Fruit fly (Drosophila melanogaster) whole organism, prepupa: ENCODE data around the gene Ttc30.

Experiments used
- Blimp-1 ChIP-seq: fragments of 200-800 bp; sonication (Bioruptor generic); optimal IDR thresholded peaks from 3 replicates; lab custom pipeline; 2017; ENCODE audit warnings: missing biosample characterization, missing genetic modification characterization, mild to moderate bottlenecking, moderate library complexity, missing genetic modification reagents
- CG10631 ChIP-seq: fragments of 200-800 bp; sonication (Bioruptor generic); optimal IDR thresholded peaks from 2 replicates; lab custom pipeline; 2016; ENCODE audit warnings: missing biosample characterization, missing genetic modification characterization
- CG10669 ChIP-seq: fragments of 200-800 bp; sonication (Bioruptor generic); optimal IDR thresholded peaks from 3 replicates; lab custom pipeline; 2018; ENCODE audit warnings: missing biosample characterization, mild to moderate bottlenecking, missing genetic modification characterization, moderate library complexity
- CG11294 ChIP-seq: fragments of 200-800 bp; sonication (Bioruptor generic); IDR thresholded peaks from 2 replicates; pipeline ENCODE4 v1.3.6; 2022; ENCODE audit warnings: missing biosample characterization, missing genetic modification characterization
- CG11762 ChIP-seq: fragments of 200-800 bp; sonication (Bioruptor generic); optimal IDR thresholded peaks from 3 replicates; lab custom pipeline; 2016; ENCODE audit warnings: missing biosample characterization, missing genetic modification characterization; ENCODE audit not compliant: insufficient read depth
- CG11902 ChIP-seq: fragments of 200-800 bp; sonication (Bioruptor generic); optimal IDR thresholded peaks from 3 replicates; lab custom pipeline; 2016; ENCODE audit warnings: missing biosample characterization, missing genetic modification characterization
- CG15336 ChIP-seq: fragments of 200-800 bp; sonication (Bioruptor generic); IDR thresholded peaks from 2 replicates; pipeline ENCODE4 v1.3.6; 2022; ENCODE audit warnings: missing biosample characterization, missing genetic modification characterization
- CG1621 ChIP-seq: fragments of 200-800 bp; sonication (Bioruptor generic); optimal IDR thresholded peaks from 3 replicates; lab custom pipeline; 2018; ENCODE audit warnings: missing biosample characterization, mild to moderate bottlenecking, missing genetic modification characterization
- CG16779 ChIP-seq: fragments of 200-800 bp; sonication (Bioruptor generic); optimal IDR thresholded peaks from 3 replicates; lab custom pipeline; 2017; ENCODE audit warnings: missing biosample characterization, mild to moderate bottlenecking, missing genetic modification characterization
- CG3032 ChIP-seq: fragments of 200-800 bp; optimal IDR thresholded peaks from 2 replicates; lab custom pipeline; 2019; ENCODE audit warnings: missing biosample characterization, mild to moderate bottlenecking, missing genetic modification characterization, moderate library complexity
- CG34406 ChIP-seq: fragments of 200-800 bp; sonication (Bioruptor generic); optimal IDR thresholded peaks from 3 replicates; lab custom pipeline; 2016; ENCODE audit warnings: missing biosample characterization, missing genetic modification characterization
- CG3919 ChIP-seq: fragments of 200-800 bp; sonication (Bioruptor generic); optimal IDR thresholded peaks from 3 replicates; lab custom pipeline; 2016; ENCODE audit warnings: missing biosample characterization, missing genetic modification characterization
- CG6163 ChIP-seq: fragments of 200-800 bp; sonication (Bioruptor generic); IDR thresholded peaks from 3 replicates; pipeline ENCODE4 v1.3.6; 2022; ENCODE audit warnings: missing biosample characterization, missing genetic modification characterization
- CG6854 ChIP-seq: fragments of 200-800 bp; sonication (Bioruptor generic); optimal IDR thresholded peaks from 2 replicates; lab custom pipeline; 2017; ENCODE audit warnings: missing biosample characterization, mild to moderate bottlenecking, missing genetic modification characterization
- CG8119 ChIP-seq: fragments of 200-800 bp; sonication (Bioruptor generic); IDR thresholded peaks from 3 replicates; pipeline ENCODE4 v1.3.6; 2022; ENCODE audit warnings: missing biosample characterization, missing genetic modification characterization
- CG8319 ChIP-seq: fragments of 200-800 bp; sonication (Bioruptor generic); optimal IDR thresholded peaks from 3 replicates; lab custom pipeline; 2016; ENCODE audit warnings: missing biosample characterization, missing genetic modification characterization
- CG8632 ChIP-seq: fragments of 200-800 bp; sonication (Bioruptor generic); optimal IDR thresholded peaks from 3 replicates; lab custom pipeline; 2016; ENCODE audit warnings: missing biosample characterization, missing genetic modification characterization
- CG9139 ChIP-seq: fragments of 200-800 bp; sonication (Bioruptor generic); optimal IDR thresholded peaks from 3 replicates; lab custom pipeline; 2017; ENCODE audit warnings: missing biosample characterization, mild to moderate bottlenecking, missing genetic modification characterization
- Eip78C ChIP-seq: fragments of 200-800 bp; sonication (Bioruptor generic); peaks from one replicate; lab custom pipeline; 2016; ENCODE audit warnings: missing biosample characterization, missing genetic modification characterization
- Ets96B ChIP-seq: fragments of 200-800 bp; optimal IDR thresholded peaks from 2 replicates; lab custom pipeline; 2019; ENCODE audit warnings: missing biosample characterization, mild to moderate bottlenecking, missing genetic modification characterization, moderate library complexity
- Hr39 ChIP-seq: fragments of 200-800 bp; sonication (Bioruptor generic); optimal IDR thresholded peaks from 2 replicates; lab custom pipeline; 2016; ENCODE audit warnings: missing biosample characterization, missing genetic modification characterization
- Hr4 ChIP-seq: fragments of 200-800 bp; sonication (Bioruptor generic); optimal IDR thresholded peaks from 3 replicates; lab custom pipeline; 2016; ENCODE audit warnings: missing biosample characterization, missing genetic modification characterization
- Lpt ChIP-seq: fragments of 200-800 bp; sonication (Bioruptor generic); optimal IDR thresholded peaks from 3 replicates; lab custom pipeline; 2016; ENCODE audit warnings: missing biosample characterization, missing genetic modification characterization
- Met ChIP-seq: fragments of 200-800 bp; sonication (Bioruptor generic); optimal IDR thresholded peaks from 3 replicates; lab custom pipeline; 2016; ENCODE audit warnings: missing biosample characterization, missing genetic modification characterization
- Sox102F ChIP-seq: fragments of 200-800 bp; sonication (Bioruptor generic); optimal IDR thresholded peaks from 2 replicates; lab custom pipeline; 2016; ENCODE audit warnings: missing biosample characterization, mild to moderate bottlenecking, missing genetic modification characterization
- Sox14 ChIP-seq: fragments of 200-800 bp; sonication (Bioruptor generic); optimal IDR thresholded peaks from 3 replicates; lab custom pipeline; 2016; ENCODE audit warnings: missing biosample characterization, missing genetic modification characterization
- Sox15 ChIP-seq: fragments of 200-800 bp; sonication (Bioruptor generic); optimal IDR thresholded peaks from 3 replicates; lab custom pipeline; 2016; ENCODE audit warnings: missing biosample characterization, missing genetic modification characterization
- achi ChIP-seq: fragments of 200-800 bp; sonication (Bioruptor generic); optimal IDR thresholded peaks from 3 replicates; lab custom pipeline; 2016; ENCODE audit warnings: missing biosample characterization, missing genetic modification characterization
- cyc ChIP-seq: fragments of 200-800 bp; sonication (Bioruptor generic); optimal IDR thresholded peaks from 3 replicates; lab custom pipeline; 2016; ENCODE audit warnings: missing biosample characterization, missing genetic modification characterization
- eg ChIP-seq: fragments of 200-800 bp; sonication (Bioruptor generic); IDR thresholded peaks from 3 replicates; pipeline ENCODE4 v1.3.6; 2022; ENCODE audit warnings: missing biosample characterization, missing genetic modification characterization
- fd59A ChIP-seq: fragments of 200-800 bp; sonication (Bioruptor generic); optimal IDR thresholded peaks from 2 replicates; lab custom pipeline; 2017; ENCODE audit warnings: missing biosample characterization, mild to moderate bottlenecking, missing genetic modification characterization, missing genetic modification reagents
- fkh ChIP-seq: fragments of 200-800 bp; sonication (Bioruptor generic); optimal IDR thresholded peaks from 3 replicates; lab custom pipeline; 2017; ENCODE audit warnings: missing biosample characterization, mild to moderate bottlenecking, missing genetic modification characterization, moderate library complexity
- lz ChIP-seq: fragments of 200-800 bp; sonication (Bioruptor generic); optimal IDR thresholded peaks from 3 replicates; lab custom pipeline; 2016; ENCODE audit warnings: missing biosample characterization, missing genetic modification characterization
- pdm3 ChIP-seq: fragments of 200-800 bp; sonication (Bioruptor generic); optimal IDR thresholded peaks from 3 replicates; lab custom pipeline; 2016; ENCODE audit warnings: missing biosample characterization, missing genetic modification characterization
- spab ChIP-seq: fragments of 200-800 bp; sonication (Bioruptor generic); optimal IDR thresholded peaks from 2 replicates; lab custom pipeline; 2017; ENCODE audit warnings: missing biosample characterization, mild to moderate bottlenecking, missing genetic modification characterization, missing genetic modification reagents
- ss ChIP-seq, 2 experiments: fragments of 200-800 bp; sonication (Bioruptor generic); optimal IDR thresholded peaks; 2 replicates in 1 of 2; 3 replicates in 1 of 2; lab custom pipeline; 2017 to 2018; ENCODE audit warnings: mild to moderate bottlenecking in 2 of 2, missing biosample characterization in 2 of 2, missing genetic modification characterization in 2 of 2, moderate library complexity in 1 of 2
- svp ChIP-seq: fragments of 200-800 bp; sonication (Bioruptor generic); peaks from one replicate; lab custom pipeline; 2016; ENCODE audit warnings: missing biosample characterization, missing genetic modification characterization
- topi ChIP-seq: fragments of 200-800 bp; sonication (Bioruptor generic); optimal IDR thresholded peaks from 3 replicates; lab custom pipeline; 2016; ENCODE audit warnings: missing biosample characterization, missing genetic modification characterization
- vri ChIP-seq: fragments of 200-800 bp; sonication (Bioruptor generic); optimal IDR thresholded peaks from 3 replicates; lab custom pipeline; 2016; ENCODE audit warnings: missing biosample characterization, mild to moderate bottlenecking, missing genetic modification characterization

The Ttc30 gene

DNA sequence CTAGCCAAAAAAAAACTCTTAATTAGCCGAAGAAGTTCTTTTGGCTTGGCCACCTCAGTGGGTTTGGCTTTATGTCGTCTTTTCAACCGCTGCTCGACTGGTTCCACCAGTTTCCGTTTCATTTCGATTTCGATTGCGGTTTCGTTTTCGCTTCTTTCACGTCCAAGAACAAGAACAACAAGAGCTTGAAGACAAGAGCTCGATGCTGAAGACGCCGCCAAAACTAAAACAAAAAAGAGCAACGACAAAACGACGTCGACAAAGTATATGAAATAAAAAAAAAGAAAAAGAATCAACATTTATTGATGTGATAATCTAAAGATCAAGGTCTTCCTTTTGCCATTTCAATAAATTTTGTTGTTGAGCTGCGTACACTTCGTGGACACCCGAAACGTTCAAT is 15.9 kb downstream of the Ttc30 start (continued):
- TF ChIP-seq Hr39 = no peak
- no peak for TF ChIP-seq CG11294 (GFP tag; lab: Robert Waterston, UW)
- peak; percentile 83 for TF ChIP-seq Blimp-1 (GFP tag; lab: Kevin White, UChicago)
- no peak for TF ChIP-seq Met
- no peak for TF ChIP-seq CG6163 (GFP tag; lab: Robert Waterston, UW)
- no peak for TF ChIP-seq Sox102F (GFP tag; lab: Kevin White, UChicago)
- no peak for TF ChIP-seq svp (GFP tag; lab: Kevin White, UChicago)
- TF ChIP-seq CG8119 (GFP tag; lab: Robert Waterston, UW) = no peak
- no peak for TF ChIP-seq CG8632 (GFP tag; lab: Kevin White, UChicago)
- TF ChIP-seq CG8319 (GFP tag; lab: Kevin White, UChicago) = no peak
- no peak for TF ChIP-seq CG3919 (GFP tag; lab: Kevin White, UChicago)
- no peak for TF ChIP-seq CG11902 (GFP tag; lab: Kevin White, UChicago)
- peak; percentile 23 for TF ChIP-seq CG1621 (tag; lab: Kevin White, UChicago)
- TF ChIP-seq CG10631 = no peak
- TF ChIP-seq CG6854 (GFP tag; lab: Kevin White, UChicago) = no peak
- no peak for TF ChIP-seq Ets96B
- TF ChIP-seq Sox15 (GFP tag; lab: Kevin White, UChicago) = no peak
- TF ChIP-seq eg (GFP tag; lab: Robert Waterston, UW) = no peak
- TF ChIP-seq CG11762 (GFP tag; lab: Kevin White, UChicago) = no peak
- peak; percentile 60 for TF ChIP-seq CG9139 (GFP tag; lab: Kevin White, UChicago)
- TF ChIP-seq achi (GFP tag; lab: Kevin White, UChicago) = no peak
- no peak for TF ChIP-seq topi (GFP tag; lab: Kevin White, UChicago)
- no peak for TF ChIP-seq Lpt (GFP tag; lab: Kevin White, UChicago)
- TF ChIP-seq CG34406 (GFP tag; lab: Kevin White, UChicago) = no peak
- no peak for TF ChIP-seq pdm3 (GFP tag; lab: Kevin White, UChicago)
- TF ChIP-seq CG16779 (tag; lab: Kevin White, UChicago) = no peak
- TF ChIP-seq spab = peak; percentile 36
- TF ChIP-seq vri (GFP tag; lab: Kevin White, UChicago) = no peak
- no peak for TF ChIP-seq Hr4 (GFP tag; lab: Kevin White, UChicago)
- peak; percentile 23 for TF ChIP-seq fd59A (GFP tag; lab: Kevin White, UChicago)
- TF ChIP-seq fkh (GFP tag; lab: Kevin White, UChicago) = no peak
- TF ChIP-seq Eip78C (GFP tag; lab: Kevin White, UChicago) = peak; percentile 37
- no peak for TF ChIP-seq lz
- no peak for TF ChIP-seq Sox14 (GFP tag; lab: Kevin White, UChicago)
- TF ChIP-seq CG15336 (GFP tag; lab: Robert Waterston, UW) = no peak
- TF ChIP-seq CG3032 (tag; lab: Kevin White, UChicago) = no peak
- TF ChIP-seq CG10669 (GFP tag; lab: Kevin White, UChicago) = no peak
- TF ChIP-seq, all 60 proteins: peak for 9

DNA sequence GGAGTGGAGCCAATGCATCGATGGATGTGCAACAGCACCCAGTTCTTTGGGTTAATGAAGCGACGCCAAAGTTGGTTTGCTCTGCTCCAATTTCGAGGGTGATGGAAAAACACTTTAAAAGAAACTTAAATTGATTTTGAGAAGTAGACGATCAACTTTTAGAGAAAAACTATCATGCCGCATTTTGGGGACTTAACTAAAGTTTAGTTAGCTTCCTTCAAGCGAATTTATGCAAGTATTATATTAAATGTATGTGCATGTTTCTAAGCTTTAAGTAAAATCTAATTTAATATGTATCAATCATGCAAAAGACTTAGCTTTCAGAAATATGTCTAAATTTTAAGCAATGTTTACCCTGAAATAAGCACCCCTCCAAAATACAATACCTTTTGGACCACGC is 23.7 kb downstream of the Ttc30 start, which contains the start of gene CG5122:
CG5122 (plus strand) TSS at position 301 of the 400 bp plus-strand sequence.
- no peak for TF ChIP-seq Eip78C (GFP tag; lab: Kevin White, UChicago)
- no peak for TF ChIP-seq cyc

DNA sequence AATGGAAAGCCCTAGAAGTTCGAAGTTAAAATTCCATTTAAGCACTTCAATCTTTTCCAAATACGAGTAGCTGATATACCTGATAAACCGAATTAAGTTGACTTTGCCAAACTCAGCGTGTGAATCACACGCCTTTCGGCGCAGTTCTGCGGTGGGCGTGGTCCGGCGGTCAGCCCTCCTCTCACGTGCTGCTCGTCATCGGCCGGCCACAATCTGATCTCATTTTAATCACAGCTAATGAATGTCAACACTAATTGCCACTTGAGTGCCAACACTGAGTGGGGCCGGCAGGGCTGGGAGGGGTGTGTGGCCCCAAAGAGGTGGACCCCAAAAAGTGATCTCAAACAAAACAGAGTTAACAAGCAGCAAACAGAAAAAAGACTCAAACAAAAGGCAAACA is 29.3 kb downstream of the Ttc30 start:
- TF ChIP-seq CG11762 (GFP tag; lab: Kevin White, UChicago) = no peak
- TF ChIP-seq CG9139 (GFP tag; lab: Kevin White, UChicago) = no peak
- TF ChIP-seq CG15336 (GFP tag; lab: Robert Waterston, UW) = no peak
- no peak for TF ChIP-seq ss (GFP tag; optimal IDR thresholded peaks at IDR 0.05; lab: Kevin White, UChicago)
